Worm (Caenorhabditis elegans): ENCODE measurements around the gene M01F1.9.

The M01F1.9 gene

ce11 chrIII:3542105-3542504 is 43.2 kb upstream of the M01F1.9 start (continued):
- TF ChIP-seq ZK546.5 (tag; optimal IDR thresholded peaks at IDR 0.05) (no peak), nhr-6 (tag; optimal IDR thresholded peaks at IDR 0.05) (no peak), F49E8.2 (tag; optimal IDR thresholded peaks at IDR 0.05; ENCODE audit: borderline replicate concordance) (no peak), mdl-1 (tag; optimal IDR thresholded peaks at IDR 0.05) (no peak), unc-39 (tag; optimal IDR thresholded peaks at IDR 0.05) (no peak), fos-1 (tag; optimal IDR thresholded peaks at IDR 0.05) (no peak), lin-15B (tag; optimal IDR thresholded peaks at IDR 0.05) (no peak), nhr-111 (GFP tag; optimal IDR thresholded peaks at IDR 0.05) (no peak), F26F4.8 (GFP tag; conservative IDR thresholded peaks at IDR 0.05) (no peak), zip-2 (tag; optimal IDR thresholded peaks at IDR 0.05) (no peak), ceh-44 (GFP tag; IDR thresholded peaks at IDR 0.05) (no peak), Y75B8A.6 (GFP tag; IDR thresholded peaks at IDR 0.05) (no peak), cey-2 (tag; optimal IDR thresholded peaks at IDR 0.05; ENCODE audit: borderline replicate concordance, insufficient read depth) (no peak), dpl-1 (GFP tag; optimal IDR thresholded peaks at IDR 0.05) (no peak), ama-1 (optimal IDR thresholded peaks at IDR 0.05) (no peak), jun-1 (tag; optimal IDR thresholded peaks at IDR 0.05) (no peak), ceh-28 (tag; optimal IDR thresholded peaks at IDR 0.05) (no peak), aha-1 (tag) (no peak), T26A8.4 (GFP tag; IDR thresholded peaks at IDR 0.05) (no peak), ztf-11 (tag; optimal IDR thresholded peaks at IDR 0.05) (no peak), ceh-82 (tag; optimal IDR thresholded peaks at IDR 0.05) (no peak), set-16 (GFP tag; IDR thresholded peaks at IDR 0.05) (peak; percentile 63), F37D6.2 (tag; optimal IDR thresholded peaks at IDR 0.05) (peak; percentile 42), nhr-76 (tag; optimal IDR thresholded peaks at IDR 0.05) (no peak), mep-1 (tag; optimal IDR thresholded peaks at IDR 0.05) (peak; percentile 16), zag-1 (tag; optimal IDR thresholded peaks at IDR 0.05) (no peak), attf-4 (tag; optimal IDR thresholded peaks at IDR 0.05) (no peak), hmg-1.1 (GFP tag; IDR thresholded peaks at IDR 0.05) (0 out of 2 replicates have a peak, but pooled peaks have one; percentile 13), nhr-28 (tag; optimal IDR thresholded peaks at IDR 0.05) (no peak), Y5F2A.4 (GFP tag; optimal IDR thresholded peaks at IDR 0.05) (no peak), pqm-1 (tag; optimal IDR thresholded peaks at IDR 0.05) (no peak), lin-38 (GFP tag; IDR thresholded peaks at IDR 0.05) (no peak), ZK337.2 (GFP tag; IDR thresholded peaks at IDR 0.05) (no peak), sdz-12 (GFP tag; optimal IDR thresholded peaks at IDR 0.05) (no peak), spr-3 (GFP tag; optimal IDR thresholded peaks at IDR 0.05) (no peak), snpc-1.2 (GFP tag; IDR thresholded peaks at IDR 0.05) (no peak), mdt-29 (GFP tag; IDR thresholded peaks at IDR 0.05) (no peak), lsy-2 (tag; optimal IDR thresholded peaks at IDR 0.05) (peak in 1 of 2 experiments; percentile 40), R02D3.7 (tag; optimal IDR thresholded peaks at IDR 0.05) (no peak), unc-62 (GFP tag; optimal IDR thresholded peaks at IDR 0.05 in 1 of 2) (peak in 1 of 2 experiments; percentile 70), unc-62 (tag; optimal IDR thresholded peaks at IDR 0.05) (no peak), madf-5 (GFP tag; IDR thresholded peaks at IDR 0.05) (no peak), spr-1 (tag; optimal IDR thresholded peaks at IDR 0.05) (no peak), F44E2.7 (GFP tag; IDR thresholded peaks at IDR 0.05) (no peak), daf-19 (GFP tag; conservative IDR thresholded peaks at IDR 0.05) (no peak), nhr-10 (tag; optimal IDR thresholded peaks at IDR 0.05) (no peak), ctbp-1 (GFP tag; IDR thresholded peaks at IDR 0.05) (peak; percentile 54; the same call in 1 of the 2 replicates), pha-4 (GFP tag; IDR thresholded peaks at IDR 0.05) (no peak), pha-4 (tag; optimal IDR thresholded peaks at IDR 0.05) (no peak), snpc-4 (tag; optimal IDR thresholded peaks at IDR 0.05) (no peak), gei-8 (GFP tag; optimal IDR thresholded peaks at IDR 0.05) (no peak), nhr-102 (tag; optimal IDR thresholded peaks at IDR 0.05) (no peak), zfp-2 (tag; optimal IDR thresholded peaks at IDR 0.05) (no peak), nhr-237 (tag; optimal IDR thresholded peaks at IDR 0.05) (no peak), daf-8 (GFP tag; IDR thresholded peaks at IDR 0.05) (no peak)

All from whole organism, L4 larva.